Worm (Caenorhabditis elegans): ENCODE results near the gene srj-29.

srj-29 gene

DNA sequence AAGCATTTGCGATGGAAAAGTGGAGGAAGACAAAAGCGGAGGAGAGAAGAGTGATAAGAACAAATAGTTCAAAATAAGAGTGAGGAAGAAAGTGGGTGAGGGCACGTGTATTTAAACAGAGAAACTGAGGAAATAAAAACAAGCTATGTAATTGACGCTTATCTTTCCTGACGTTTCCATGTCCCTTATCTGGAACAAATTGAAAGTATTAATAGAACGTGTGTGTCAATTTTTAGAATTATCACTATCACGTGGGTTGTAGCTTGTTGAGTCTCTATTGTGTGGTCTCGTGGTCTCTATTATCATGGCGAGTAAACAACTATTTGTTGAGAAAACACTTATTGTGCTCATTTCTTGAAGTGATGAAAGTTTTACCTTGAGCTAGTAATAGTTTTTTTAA is 29.6 kb upstream of the srj-29 start, which contains the start of gene T10C6.15 (continued):
- TF ChIP-seq daf-19 (GFP tag; conservative IDR thresholded peaks at IDR 0.05) (no peak), zfp-2 (tag; optimal IDR thresholded peaks at IDR 0.05) (no peak), ama-1 (optimal IDR thresholded peaks at IDR 0.05) (no peak), unc-39 (tag; optimal IDR thresholded peaks at IDR 0.05) (no peak), nhr-25 (tag; optimal IDR thresholded peaks at IDR 0.05; ENCODE audit: borderline replicate concordance, insufficient read depth) (no peak), nhr-48 (tag; optimal IDR thresholded peaks at IDR 0.05) (peak; percentile 91), T26A8.4 (GFP tag; IDR thresholded peaks at IDR 0.05) (no peak), F44E2.7 (GFP tag; IDR thresholded peaks at IDR 0.05) (no peak), gei-8 (GFP tag; optimal IDR thresholded peaks at IDR 0.05) (no peak), Y48G9A.11 (GFP tag; IDR thresholded peaks at IDR 0.05) (no peak), zip-2 (tag; optimal IDR thresholded peaks at IDR 0.05) (no peak), mdt-29 (GFP tag; IDR thresholded peaks at IDR 0.05) (no peak)

- TF ChIP-seq unc-130 (GFP tag; optimal IDR thresholded peaks at IDR 0.05), result no peak
- no peak for TF ChIP-seq F44E2.7 (GFP tag; IDR thresholded peaks at IDR 0.05)
- no peak for TF ChIP-seq nhr-76 (tag; optimal IDR thresholded peaks at IDR 0.05)
- TF ChIP-seq mes-2 (tag; optimal IDR thresholded peaks at IDR 0.05; ENCODE audit: poor library complexity, severe bottlenecking), result no peak
- no peak for TF ChIP-seq skn-1 (tag; optimal IDR thresholded peaks at IDR 0.05)
- TF ChIP-seq saeg-2 (GFP tag; IDR thresholded peaks at IDR 0.05), result no peak
- no peak for TF ChIP-seq set-16 (GFP tag; IDR thresholded peaks at IDR 0.05)
- no peak for TF ChIP-seq fos-1 (tag; optimal IDR thresholded peaks at IDR 0.05)
- no peak for TF ChIP-seq mxl-3 (GFP tag; optimal IDR thresholded peaks at IDR 0.05)
- TF ChIP-seq zip-11 (GFP tag; IDR thresholded peaks at IDR 0.05), result no peak
- no peak for TF ChIP-seq F49E8.2 (tag; optimal IDR thresholded peaks at IDR 0.05; ENCODE audit: borderline replicate concordance)
- TF ChIP-seq madf-9 (GFP tag; conservative IDR thresholded peaks at IDR 0.05), result no peak
- TF ChIP-seq lin-39 (tag; optimal IDR thresholded peaks at IDR 0.05), result no peak
- TF ChIP-seq madf-5 (GFP tag; IDR thresholded peaks at IDR 0.05), result no peak
- no peak for TF ChIP-seq nhr-42 (GFP tag; IDR thresholded peaks at IDR 0.05)
- no peak for TF ChIP-seq gei-8 (GFP tag; optimal IDR thresholded peaks at IDR 0.05)
- no peak for TF ChIP-seq lir-3 (tag; optimal IDR thresholded peaks at IDR 0.05)
- TF ChIP-seq mxl-2 (GFP tag; conservative IDR thresholded peaks at IDR 0.05), result no peak
- TF ChIP-seq vab-7 (GFP tag; IDR thresholded peaks at IDR 0.05), result no peak
Measured at ce11 chrV:16046573-16046972, 28.9 kb upstream of the srj-29 start, which contains the start of gene ZK285.2. ZK285.2 (plus strand) TSS chrV:16046873.

- TF ChIP-seq set-16 (GFP tag; IDR thresholded peaks at IDR 0.05) (peak; percentile 90), ceh-44 (GFP tag; IDR thresholded peaks at IDR 0.05) (no peak)
Measured at ce11 chrV:16047052-16047451, 28.4 kb upstream of the srj-29 start.

DNA sequence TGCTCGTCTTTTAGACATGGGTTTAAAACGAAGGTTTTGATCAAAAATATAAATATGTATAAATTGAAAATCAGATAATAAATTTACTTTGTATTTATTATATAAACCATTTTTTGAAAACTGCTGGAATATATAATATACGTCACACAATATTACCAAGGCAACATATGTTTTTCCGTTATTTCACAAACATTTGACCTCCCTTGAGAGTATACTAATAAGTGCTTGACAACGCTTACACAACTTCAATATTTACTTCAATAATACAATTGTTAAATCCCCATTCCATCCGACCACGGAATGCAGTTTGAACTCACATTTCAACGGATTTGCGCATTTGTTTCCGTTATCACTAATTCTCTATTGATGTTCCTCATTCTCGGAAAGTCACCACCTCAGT is 28.0 kb upstream of the srj-29 start, which contains the start of gene str-198:
Gene str-198, plus strand, starts transcription at position 301 of the 400 bp plus-strand sequence.
- TF ChIP-seq unc-130 (GFP tag; optimal IDR thresholded peaks at IDR 0.05) (no peak), ztf-11 (tag; optimal IDR thresholded peaks at IDR 0.05) (no peak), T20F7.1 (GFP tag; optimal IDR thresholded peaks at IDR 0.05) (no peak), hlh-30 (tag; optimal IDR thresholded peaks at IDR 0.05; ENCODE audit: insufficient read depth) (no peak), lin-1 (GFP tag; IDR thresholded peaks at IDR 0.05) (no peak), sdz-12 (GFP tag; optimal IDR thresholded peaks at IDR 0.05) (no peak)

- TF ChIP-seq spr-3 (GFP tag; optimal IDR thresholded peaks at IDR 0.05), result no peak
- no peak for TF ChIP-seq ZK546.5 (tag; optimal IDR thresholded peaks at IDR 0.05)
- no peak for TF ChIP-seq madf-5 (GFP tag; IDR thresholded peaks at IDR 0.05)
- no peak for TF ChIP-seq ztf-11 (tag; optimal IDR thresholded peaks at IDR 0.05)
- TF ChIP-seq dmd-9 (GFP tag; IDR thresholded peaks at IDR 0.05), result no peak
- TF ChIP-seq zfp-2 (tag; optimal IDR thresholded peaks at IDR 0.05), result no peak
- TF ChIP-seq unc-39 (tag; optimal IDR thresholded peaks at IDR 0.05), result no peak
- no peak for TF ChIP-seq mdl-1 (tag; optimal IDR thresholded peaks at IDR 0.05)
- TF ChIP-seq unc-62 (GFP tag; optimal IDR thresholded peaks at IDR 0.05 in 1 of 2), result no peak
- TF ChIP-seq unc-62 (tag; optimal IDR thresholded peaks at IDR 0.05), result no peak
- TF ChIP-seq saeg-2 (GFP tag; IDR thresholded peaks at IDR 0.05), result no peak
- TF ChIP-seq madf-9 (GFP tag; conservative IDR thresholded peaks at IDR 0.05), result no peak
- TF ChIP-seq snpc-1.2 (GFP tag; IDR thresholded peaks at IDR 0.05), result no peak
- TF ChIP-seq nhr-6 (tag; optimal IDR thresholded peaks at IDR 0.05), result no peak
- TF ChIP-seq unc-130 (GFP tag; optimal IDR thresholded peaks at IDR 0.05), result no peak
- no peak for TF ChIP-seq lim-7 (GFP tag; IDR thresholded peaks at IDR 0.05)
- TF ChIP-seq nhr-76 (tag; optimal IDR thresholded peaks at IDR 0.05), result no peak
Measured at ce11 chrV:16049177-16049576, 26.3 kb upstream of the srj-29 start, which contains the start of gene best-12. best-12 (plus strand) TSS chrV:16049477.
